Fruit fly (Drosophila melanogaster) whole organism, embryonic: Measurements from ENCODE around the gene CG5969.

Experiments
- Atf3 ChIP-seq: fragments of 200-800 bp; sonication (Bioruptor generic); optimal IDR thresholded peaks from 3 replicates; lab custom pipeline; 2016; ENCODE audit warnings: missing biosample characterization, missing genetic modification characterization
- BEAF-32 ChIP-seq: fragments of 200-800 bp; sonication (Bioruptor generic); optimal IDR thresholded peaks from 3 replicates; lab custom pipeline; 2017; ENCODE audit warnings: missing biosample characterization, missing genetic modification characterization, mild to moderate bottlenecking, moderate library complexity, missing genetic modification reagents
- CG10147 ChIP-seq: fragments of 200-800 bp; sonication (Bioruptor generic); optimal IDR thresholded peaks from 2 replicates; lab custom pipeline; 2019; ENCODE audit warnings: missing biosample characterization, mild to moderate bottlenecking, missing genetic modification characterization, moderate library complexity
- CG10366 ChIP-seq: fragments of 200-800 bp; sonication (Bioruptor generic); IDR thresholded peaks from 2 replicates; pipeline ENCODE4 v1.3.6; 2022; ENCODE audit warnings: missing biosample characterization, missing genetic modification characterization
- CG10431 ChIP-seq: fragments of 200-800 bp; sonication (Bioruptor generic); optimal IDR thresholded peaks from 3 replicates; lab custom pipeline; 2018; ENCODE audit warnings: missing biosample characterization, mild to moderate bottlenecking, missing genetic modification characterization
- CG11696 ChIP-seq: fragments of 200-800 bp; sonication (Bioruptor generic); IDR thresholded peaks from 2 replicates; pipeline ENCODE4 v1.3.6; 2022; ENCODE audit warnings: missing biosample characterization, missing genetic modification characterization
- CG13775 ChIP-seq: fragments of 200-800 bp; sonication (Bioruptor generic); optimal IDR thresholded peaks from 3 replicates; lab custom pipeline; 2017; ENCODE audit warnings: missing biosample characterization, mild to moderate bottlenecking, missing genetic modification characterization
- CG13894 ChIP-seq: fragments of 200-800 bp; sonication (Bioruptor generic); optimal IDR thresholded peaks from 3 replicates; lab custom pipeline; 2018; ENCODE audit warnings: missing biosample characterization, mild to moderate bottlenecking, missing genetic modification characterization, moderate library complexity
- CG14860 ChIP-seq: fragments of 200-800 bp; sonication (Bioruptor generic); IDR thresholded peaks from 3 replicates; pipeline ENCODE4 v1.3.6; 2022; ENCODE audit warnings: missing biosample characterization, missing genetic modification characterization; ENCODE audit not compliant: partially characterized antibody
- CG15269 ChIP-seq: fragments of 200-800 bp; sonication (Bioruptor generic); optimal IDR thresholded peaks from 2 replicates; lab custom pipeline; 2018; ENCODE audit warnings: missing biosample characterization, mild to moderate bottlenecking, missing genetic modification characterization, moderate library complexity
- CG15601 ChIP-seq: fragments of 200-800 bp; sonication (Bioruptor generic); optimal IDR thresholded peaks from 3 replicates; lab custom pipeline; 2019; ENCODE audit warnings: missing biosample characterization, mild to moderate bottlenecking, missing genetic modification characterization, moderate library complexity
- CG17829 ChIP-seq: fragments of 200-800 bp; optimal IDR thresholded peaks from 2 replicates; lab custom pipeline; 2019; ENCODE audit warnings: missing biosample characterization, mild to moderate bottlenecking, missing genetic modification characterization, moderate library complexity
- CG2120 ChIP-seq: fragments of 200-800 bp; sonication (Bioruptor generic); optimal IDR thresholded peaks from 3 replicates; lab custom pipeline; 2016; ENCODE audit warnings: missing biosample characterization, missing genetic modification characterization
- CG2202 ChIP-seq: fragments of 200-800 bp; sonication (Bioruptor generic); optimal IDR thresholded peaks from 2 replicates; lab custom pipeline; 2018; ENCODE audit warnings: missing biosample characterization, mild to moderate bottlenecking, missing genetic modification characterization
- CG2889 ChIP-seq: fragments of 200-800 bp; sonication (Bioruptor generic); IDR thresholded peaks from 3 replicates; pipeline ENCODE4 v1.3.6; 2022; ENCODE audit warnings: missing biosample characterization, missing genetic modification characterization
- CG32767 ChIP-seq: fragments of 200-800 bp; sonication (Bioruptor generic); IDR thresholded peaks from 2 replicates; pipeline ENCODE4 v1.3.6; 2022; ENCODE audit warnings: missing biosample characterization, missing genetic modification characterization
- CG34224 ChIP-seq: fragments of 200-800 bp; sonication (Bioruptor generic); IDR thresholded peaks from 3 replicates; pipeline ENCODE4 v1.3.6; 2022; ENCODE audit warnings: missing biosample characterization, missing genetic modification characterization; ENCODE audit not compliant: partially characterized antibody
- CG43689 ChIP-seq: fragments of 200-800 bp; sonication (Bioruptor generic); IDR thresholded peaks from 2 replicates; pipeline ENCODE4 v1.3.6; 2022; ENCODE audit warnings: missing biosample characterization, missing genetic modification characterization
- CG7745 ChIP-seq: fragments of 200-800 bp; sonication (Bioruptor generic); optimal IDR thresholded peaks from 2 replicates; lab custom pipeline; 2018; ENCODE audit warnings: missing biosample characterization, mild to moderate bottlenecking, missing genetic modification characterization, moderate library complexity
- CG8924 ChIP-seq: fragments of 200-800 bp; optimal IDR thresholded peaks from 3 replicates; lab custom pipeline; 2019; ENCODE audit warnings: missing biosample characterization, mild to moderate bottlenecking, missing genetic modification characterization, moderate library complexity
- CG9876 ChIP-seq: fragments of 200-800 bp; sonication (Bioruptor generic); optimal IDR thresholded peaks from 2 replicates; lab custom pipeline; 2016; ENCODE audit warnings: missing biosample characterization, missing genetic modification characterization
- CTCF ChIP-seq: fragments of 200-800 bp; sonication (Bioruptor generic); optimal IDR thresholded peaks from 2 replicates; lab custom pipeline; 2017; ENCODE audit warnings: missing biosample characterization, mild to moderate bottlenecking, missing genetic modification characterization, moderate library complexity
- Drgx ChIP-seq: fragments of 200-800 bp; sonication (Bioruptor generic); IDR thresholded peaks from 2 replicates; pipeline ENCODE4 v1.3.6; 2022; ENCODE audit warnings: missing biosample characterization, missing genetic modification characterization
- E2f1 ChIP-seq: fragments of 200-800 bp; sonication (Bioruptor generic); IDR thresholded peaks from 2 replicates; pipeline ENCODE4 v1.3.6; 2022; ENCODE audit warnings: missing biosample characterization, missing genetic modification characterization
- ERR ChIP-seq: fragments of 200-800 bp; sonication (Bioruptor generic); optimal IDR thresholded peaks from 2 replicates; lab custom pipeline; 2016; ENCODE audit warnings: missing biosample characterization, missing genetic modification characterization
- Elba2 ChIP-seq: fragments of 200-800 bp; sonication (Bioruptor generic); optimal IDR thresholded peaks from 3 replicates; lab custom pipeline; 2016; ENCODE audit warnings: missing biosample characterization, missing genetic modification characterization
- Hr3 ChIP-seq: fragments of 200-800 bp; sonication (Bioruptor generic); optimal IDR thresholded peaks from 3 replicates; lab custom pipeline; 2016; ENCODE audit warnings: missing biosample characterization, missing genetic modification characterization
- MBD-R2 ChIP-seq: fragments of 200-800 bp; sonication (Bioruptor generic); IDR thresholded peaks from 2 replicates; pipeline ENCODE4 v1.3.6; 2022; ENCODE audit warnings: missing biosample characterization, missing genetic modification characterization
- Mes4 ChIP-seq: fragments of 200-800 bp; sonication (Bioruptor generic); optimal IDR thresholded peaks from 2 replicates; lab custom pipeline; 2016; ENCODE audit warnings: missing biosample characterization, missing genetic modification characterization
- Neu2 ChIP-seq: fragments of 200-800 bp; sonication (Bioruptor generic); optimal IDR thresholded peaks from 3 replicates; lab custom pipeline; 2016; ENCODE audit warnings: missing biosample characterization, missing genetic modification characterization, borderline replicate concordance
- Trl ChIP-seq, 3 experiments: fragments of >200 bp in 2 of 3; fragments of 200-800 bp in 1 of 3; sonication (Bioruptor generic) in 1 of 3; optimal IDR thresholded peaks; 2 replicates in 1 of 3; 3 replicates in 2 of 3; lab custom pipeline; 2016 to 2017; ENCODE audit warnings: missing biosample characterization in 1 of 3, missing genetic modification characterization in 1 of 3
- ac ChIP-seq: fragments of 200-800 bp; sonication (Bioruptor generic); optimal IDR thresholded peaks from 3 replicates; lab custom pipeline; 2017; ENCODE audit warnings: missing biosample characterization, mild to moderate bottlenecking, missing genetic modification characterization
- bab2 ChIP-seq: fragments of 200-800 bp; sonication (Bioruptor generic); optimal IDR thresholded peaks from 2 replicates; lab custom pipeline; 2016; ENCODE audit warnings: missing biosample characterization, missing genetic modification characterization
- bcd ChIP-seq: fragments of 200-800 bp; sonication (Bioruptor generic); optimal IDR thresholded peaks from 2 replicates; lab custom pipeline; 2017; ENCODE audit warnings: missing biosample characterization, mild to moderate bottlenecking, missing genetic modification characterization
- crc ChIP-seq: fragments of 200-800 bp; sonication (Bioruptor generic); optimal IDR thresholded peaks from 2 replicates; lab custom pipeline; 2016; ENCODE audit warnings: missing biosample characterization, missing genetic modification characterization
- dmrt11E ChIP-seq: fragments of 200-800 bp; sonication (Bioruptor generic); optimal IDR thresholded peaks from 3 replicates; lab custom pipeline; 2018; ENCODE audit warnings: missing biosample characterization, mild to moderate bottlenecking, missing genetic modification characterization, moderate library complexity
- dysf ChIP-seq: fragments of 200-800 bp; sonication (Bioruptor generic); IDR thresholded peaks from 3 replicates; pipeline ENCODE4 v1.3.6; 2022; ENCODE audit warnings: missing biosample characterization, missing genetic modification characterization
- gsb-n ChIP-seq: fragments of 200-800 bp; sonication (Bioruptor generic); optimal IDR thresholded peaks from 3 replicates; lab custom pipeline; 2018; ENCODE audit warnings: missing biosample characterization, mild to moderate bottlenecking, missing genetic modification characterization
- hbn ChIP-seq: fragments of 200-800 bp; sonication (Bioruptor generic); IDR thresholded peaks from 2 replicates; pipeline ENCODE4 v1.3.6; 2022; ENCODE audit warnings: missing biosample characterization, missing genetic modification characterization; ENCODE audit not compliant: partially characterized antibody
- lilli ChIP-seq: fragments of 200-800 bp; sonication (Bioruptor generic); optimal IDR thresholded peaks from 3 replicates; lab custom pipeline; 2016; ENCODE audit warnings: missing biosample characterization, missing genetic modification characterization
- nmo ChIP-seq: fragments of 200-800 bp; sonication (Bioruptor generic); optimal IDR thresholded peaks from 2 replicates; lab custom pipeline; 2018; ENCODE audit warnings: missing biosample characterization, mild to moderate bottlenecking, missing genetic modification characterization, moderate library complexity
- nom ChIP-seq: fragments of 200-800 bp; sonication (Bioruptor generic); optimal IDR thresholded peaks from 2 replicates; lab custom pipeline; 2017; ENCODE audit warnings: missing biosample characterization, missing genetic modification characterization, mild to moderate bottlenecking, moderate library complexity, missing genetic modification reagents
- p53 ChIP-seq: fragments of 200-800 bp; sonication (Bioruptor generic); optimal IDR thresholded peaks from 2 replicates; lab custom pipeline; 2016; ENCODE audit warnings: missing biosample characterization, missing genetic modification characterization
- pnt ChIP-seq: fragments of 200-800 bp; sonication (Bioruptor generic); optimal IDR thresholded peaks from 3 replicates; lab custom pipeline; 2016; ENCODE audit warnings: missing biosample characterization, missing genetic modification characterization
- sd ChIP-seq: fragments of 200-800 bp; sonication (Bioruptor generic); optimal IDR thresholded peaks from 3 replicates; lab custom pipeline; 2018; ENCODE audit warnings: missing biosample characterization, mild to moderate bottlenecking, missing genetic modification characterization, moderate library complexity
- shn ChIP-seq: fragments of 200-800 bp; sonication (Bioruptor generic); optimal IDR thresholded peaks from 3 replicates; lab custom pipeline; 2016; ENCODE audit warnings: missing biosample characterization, missing genetic modification characterization
- sug ChIP-seq: fragments of 200-800 bp; optimal IDR thresholded peaks from 2 replicates; lab custom pipeline; 2019; ENCODE audit warnings: missing biosample characterization, mild to moderate bottlenecking, missing genetic modification characterization, moderate library complexity
- tgo ChIP-seq: fragments of 200-800 bp; sonication (Bioruptor generic); IDR thresholded peaks from 3 replicates; pipeline ENCODE4 v1.3.6; 2022; ENCODE audit warnings: missing biosample characterization, missing genetic modification characterization
- twi ChIP-seq: fragments of 200-800 bp; optimal IDR thresholded peaks from 2 replicates; lab custom pipeline; 2019; ENCODE audit warnings: missing biosample characterization, mild to moderate bottlenecking, missing genetic modification characterization, moderate library complexity

The CG5969 gene

dm6 chr3L:20493417-20494261 is 20.1 kb downstream of the CG5969 start (continued):
- TF ChIP-seq E2f1 (GFP tag; lab: Robert Waterston, UW) (peak; percentile 80; the same call in 1 of the 2 replicates), CG43689 (GFP tag; lab: Robert Waterston, UW) (peak; percentile 59), sd (tag; lab: Kevin White, UChicago) (peak; percentile 19), Atf3 (no peak), ERR (GFP tag; lab: Kevin White, UChicago) (no peak), MBD-R2 (GFP tag; lab: Robert Waterston, UW) (peak; percentile 7; the same call in 1 of the 2 replicates), CG9876 (GFP tag; lab: Kevin White, UChicago) (no peak), bab2 (GFP tag; lab: Kevin White, UChicago) (peak; percentile 55), CG11696 (GFP tag; lab: Robert Waterston, UW) (peak; percentile 59), nmo (peak; percentile 76), CG32767 (GFP tag; lab: Robert Waterston, UW) (peak; percentile 52; the same call in 1 of the 2 replicates), CG34224 (GFP tag; lab: Robert Waterston, UW) (no peak), CG15269 (tag; lab: Kevin White, UChicago) (peak; percentile 81), CG10147 (GFP tag; lab: Kevin White, UChicago) (peak; percentile 76), bcd (GFP tag; lab: Kevin White, UChicago) (peak; percentile 69), CG2889 (GFP tag; lab: Robert Waterston, UW) (no peak), p53 (no peak), pnt (GFP tag; lab: Kevin White, UChicago) (no peak), tgo (GFP tag; lab: Robert Waterston, UW) (peak; percentile 86), ac (GFP tag; lab: Kevin White, UChicago) (no peak), CG10431 (GFP tag; lab: Kevin White, UChicago) (peak; percentile 37), Drgx (peak; percentile 88), hbn (GFP tag; lab: Robert Waterston, UW) (no peak), BEAF-32 (GFP tag; lab: Kevin White, UChicago) (no peak), CG10366 (GFP tag; lab: Robert Waterston, UW) (peak; percentile 77), twi (tag; lab: Kevin White, UChicago) (peak; percentile 5), CG17829 (tag; lab: Kevin White, UChicago) (peak; percentile 70), Trl (optimal IDR thresholded peaks at IDR 0.05; lab: Kevin White, UChicago) (peak; percentile 56 to 84), Trl (GFP tag; optimal IDR thresholded peaks at IDR 0.05; lab: Kevin White, UChicago) (no peak), CG2120 (GFP tag; lab: Kevin White, UChicago) (peak; percentile 86), gsb-n (tag; lab: Kevin White, UChicago) (no peak), CG2202 (tag; lab: Kevin White, UChicago) (no peak), lilli (GFP tag; lab: Kevin White, UChicago) (peak; percentile 80), CG14860 (GFP tag; lab: Robert Waterston, UW) (no peak), dmrt11E (no peak), Neu2 (GFP tag; lab: Kevin White, UChicago) (no peak), sug (peak; percentile 49), Mes4 (no peak), CG13894 (tag; lab: Kevin White, UChicago) (no peak), CG13775 (no peak), Elba2 (GFP tag; lab: Kevin White, UChicago) (no peak), CG7745 (tag; lab: Kevin White, UChicago) (no peak), crc (no peak), CG8924 (peak; percentile 84), CTCF (GFP tag; lab: Kevin White, UChicago) (peak; percentile 40), shn (GFP tag; lab: Kevin White, UChicago) (peak; percentile 36), nom (GFP tag; lab: Kevin White, UChicago) (peak; percentile 70), dysf (GFP tag; lab: Robert Waterston, UW) (peak; percentile 87), Hr3 (peak; percentile 60), CG15601 (peak; percentile 42)
